Worm (Caenorhabditis elegans) whole organism, L1 larva: ENCODE data around the gene T02B11.3.

Source experiments
- C04F5.9 ChIP-seq: sonication (generic microtip); optimal IDR thresholded peaks from 2 replicates; lab custom pipeline; 2016; ENCODE audit warnings: missing genetic modification characterization, missing compliant biosample characterization
- C16A3.4 ChIP-seq: fragments of 150-350 bp; optimal IDR thresholded peaks from 2 replicates; lab custom pipeline; 2014; ENCODE audit warnings: missing biosample characterization, missing genetic modification characterization
- egl-27 ChIP-seq, 2 experiments: fragments of 150-350 bp in 1 of 2; sonication (generic microtip); optimal IDR thresholded peaks; 3 replicates each; lab custom pipeline; 2017 to 2018; ENCODE audit warnings: missing biosample characterization in 2 of 2, missing genetic modification characterization in 2 of 2, missing genetic modification reagents in 2 of 2
- fkh-8 ChIP-seq: sonication (generic microtip); optimal IDR thresholded peaks from 2 replicates; lab custom pipeline; 2016; ENCODE audit warnings: mild to moderate bottlenecking, missing genetic modification characterization, missing compliant biosample characterization
- grh-1 ChIP-seq: fragments of 200-800 bp; sonication (Bioruptor generic); IDR thresholded peaks from 2 replicates; pipeline ENCODE4 v1.3.6; 2022; ENCODE audit warnings: missing genetic modification reagents, missing genetic modification characterization, missing compliant biosample characterization
- hpl-2 ChIP-seq: fragments of 150-350 bp; optimal IDR thresholded peaks from 2 replicates; lab custom pipeline; 2014; ENCODE audit warnings: missing biosample characterization, missing genetic modification reagents, missing genetic modification characterization
- lin-14 ChIP-seq: fragments of 200-800 bp; sonication (Bioruptor generic); optimal IDR thresholded peaks from 2 replicates; lab custom pipeline; 2018; ENCODE audit warnings: mild to moderate bottlenecking, missing genetic modification characterization, moderate library complexity, missing compliant biosample characterization
- lir-3 ChIP-seq: sonication (generic microtip); optimal IDR thresholded peaks from 2 replicates; lab custom pipeline; 2016; ENCODE audit warnings: mild to moderate bottlenecking, missing genetic modification characterization, moderate library complexity, missing compliant biosample characterization; ENCODE audit not compliant: poor library complexity
- nhr-20 ChIP-seq: sonication (generic microtip); optimal IDR thresholded peaks from 2 replicates; lab custom pipeline; 2016; ENCODE audit warnings: mild to moderate bottlenecking, missing genetic modification characterization, missing compliant biosample characterization
- nhr-71 ChIP-seq: sonication (generic microtip); optimal IDR thresholded peaks from 2 replicates; lab custom pipeline; 2016; ENCODE audit warnings: mild to moderate bottlenecking, missing genetic modification characterization, moderate library complexity, missing compliant biosample characterization
- pqm-1 ChIP-seq: sonication (generic microtip); optimal IDR thresholded peaks from 3 replicates; lab custom pipeline; 2017; ENCODE audit warnings: missing biosample characterization, missing genetic modification characterization
- skn-1 ChIP-seq: fragments of 150-350 bp; optimal IDR thresholded peaks from 2 replicates; lab custom pipeline; 2014; ENCODE audit warnings: missing biosample characterization, missing genetic modification characterization
- snu-23 ChIP-seq: sonication (generic microtip); optimal IDR thresholded peaks from 2 replicates; lab custom pipeline; 2016; ENCODE audit warnings: missing genetic modification characterization, missing compliant biosample characterization
- swsn-7 ChIP-seq: sonication (generic microtip); optimal IDR thresholded peaks from 2 replicates; lab custom pipeline; 2016; ENCODE audit warnings: missing genetic modification characterization, missing compliant biosample characterization
- unc-62 ChIP-seq: fragments of 150-350 bp; optimal IDR thresholded peaks from 2 replicates; lab custom pipeline; 2014; ENCODE audit warnings: missing biosample characterization, missing genetic modification reagents, missing genetic modification characterization

T02B11.3 gene

DNA sequence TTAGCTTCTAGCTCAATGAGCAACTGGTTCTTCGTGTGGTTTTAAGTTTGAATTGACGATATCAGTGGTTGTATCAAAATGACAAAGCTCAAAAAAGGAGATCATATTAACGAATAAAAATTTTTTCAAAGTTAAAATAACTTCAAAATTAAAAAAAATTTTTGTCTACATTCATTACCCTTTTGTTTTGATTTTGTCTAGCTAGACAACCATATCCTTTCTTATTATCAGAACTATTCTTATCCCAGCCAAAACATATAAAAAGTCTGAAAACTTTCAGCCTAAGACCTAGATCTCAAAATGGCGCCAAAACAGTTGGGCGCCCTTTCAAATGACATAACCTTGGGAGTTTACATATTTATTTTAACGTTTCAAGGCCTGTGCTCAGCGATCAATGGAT lies 49.4 kb downstream of the T02B11.3 start, which contains the start of gene R13D11.1:
Gene R13D11.1, plus strand, starts transcription at position 301 of the 400 bp plus-strand sequence.
- TF ChIP-seq lin-14 (no peak), C04F5.9 (tag; lab: Kevin White, UChicago) (no peak), hpl-2 (GFP tag; lab: Kevin White, UChicago) (no peak), lir-3 (tag; lab: Kevin White, UChicago) (no peak), swsn-7 (no peak), snu-23 (GFP tag; lab: Kevin White, UChicago) (no peak), fkh-8 (tag; lab: Kevin White, UChicago) (no peak), C16A3.4 (tag; lab: Kevin White, UChicago) (no peak), nhr-20 (tag; lab: Kevin White, UChicago) (no peak), egl-27 (tag; optimal IDR thresholded peaks at IDR 0.05; lab: Kevin White, UChicago) (no peak), nhr-71 (tag; lab: Kevin White, UChicago) (no peak), grh-1 (no peak), unc-62 (GFP tag; lab: Kevin White, UChicago) (no peak), pqm-1 (tag; lab: Kevin White, UChicago) (no peak), skn-1 (tag; lab: Kevin White, UChicago) (no peak)
